Worm (Caenorhabditis elegans): Measurements from ENCODE around the gene cwn-1.

- no peak for TF ChIP-seq T22C8.4 (GFP tag; IDR thresholded peaks at IDR 0.05)
- peak; percentile 34 for TF ChIP-seq cog-1 (tag; optimal IDR thresholded peaks at IDR 0.05)
- TF ChIP-seq klf-2 (GFP tag; conservative IDR thresholded peaks at IDR 0.05) = no peak
- TF ChIP-seq tab-1 (GFP tag; IDR thresholded peaks at IDR 0.05) = no peak
- TF ChIP-seq ztf-23 (GFP tag; IDR thresholded peaks at IDR 0.05) = no peak
- TF ChIP-seq flt-1 (GFP tag; IDR thresholded peaks at IDR 0.05) = 0 out of 2 replicates have a peak, but pooled peaks have one; percentile 31
Observed at ce11 chrII:161275-161674, 27.9 kb upstream of the cwn-1 start.

Data from whole organism, midembryonic.